Fruit fly (Drosophila melanogaster) whole organism, larva: Measurements from ENCODE around the gene D.

Experiments
- noc ChIP-seq: fragments of 200-800 bp; sonication (Bioruptor generic); optimal IDR thresholded peaks from 3 replicates; lab custom pipeline; 2019; ENCODE audit warnings: missing biosample characterization, mild to moderate bottlenecking, missing genetic modification characterization, moderate library complexity

Gene D

dm6 chr3L:14178520-14178919, at the start of gene D:
TSS of gene D (minus strand) at chr3L:14178620.
- no peak for TF ChIP-seq noc (tag; lab: Kevin White, UChicago)

- no peak for TF ChIP-seq noc (tag; lab: Kevin White, UChicago)
Measured at dm6 chr3L:14223450-14223849, 45.0 kb upstream of the D start.

- TF ChIP-seq noc (tag; lab: Kevin White, UChicago), result no peak
Measured at dm6 chr3L:14222199-14222598, 43.8 kb upstream of the D start.

- no peak for TF ChIP-seq noc (tag; lab: Kevin White, UChicago)
Measured at dm6 chr3L:14220611-14221497, 42.4 kb upstream of the D start.

- no peak for TF ChIP-seq noc (tag; lab: Kevin White, UChicago)
Measured at dm6 chr3L:14219422-14219853, 41.0 kb upstream of the D start.

- TF ChIP-seq noc (tag; lab: Kevin White, UChicago), result peak; percentile 88
Measured at dm6 chr3L:14217677-14218254, 39.3 kb upstream of the D start, which contains the start of gene CG7768. TSS of gene CG7768 (plus strand) at chr3L:14218204.

- TF ChIP-seq noc (tag; lab: Kevin White, UChicago), result no peak
Measured at dm6 chr3L:14216140-14216539, 37.7 kb upstream of the D start.

dm6 chr3L:14212300-14212893, 34.0 kb upstream of the D start:
- no peak for TF ChIP-seq noc (tag; lab: Kevin White, UChicago)

- TF ChIP-seq noc (tag; lab: Kevin White, UChicago), result no peak
Measured at dm6 chr3L:14211616-14212015, 33.2 kb upstream of the D start.

dm6 chr3L:14208974-14209373, 30.6 kb upstream of the D start:
- no peak for TF ChIP-seq noc (tag; lab: Kevin White, UChicago)

- no peak for TF ChIP-seq noc (tag; lab: Kevin White, UChicago)
Measured at dm6 chr3L:14207361-14207760, 28.9 kb upstream of the D start.

dm6 chr3L:14204659-14205568, 26.5 kb upstream of the D start:
- TF ChIP-seq noc (tag; lab: Kevin White, UChicago), result no peak

dm6 chr3L:14203023-14203422, 24.6 kb upstream of the D start, which contains the start of gene saturn:
TSS of gene saturn (plus strand) at chr3L:14203323.
- no peak for TF ChIP-seq noc (tag; lab: Kevin White, UChicago)

- TF ChIP-seq noc (tag; lab: Kevin White, UChicago), result no peak
Measured at dm6 chr3L:14202318-14202717, 23.9 kb upstream of the D start.

- TF ChIP-seq noc (tag; lab: Kevin White, UChicago), result peak; percentile 8
Measured at dm6 chr3L:14200966-14201365, 22.5 kb upstream of the D start.
